Fruit fly (Drosophila melanogaster): ENCODE measurements around the gene CG5618.

DNA sequence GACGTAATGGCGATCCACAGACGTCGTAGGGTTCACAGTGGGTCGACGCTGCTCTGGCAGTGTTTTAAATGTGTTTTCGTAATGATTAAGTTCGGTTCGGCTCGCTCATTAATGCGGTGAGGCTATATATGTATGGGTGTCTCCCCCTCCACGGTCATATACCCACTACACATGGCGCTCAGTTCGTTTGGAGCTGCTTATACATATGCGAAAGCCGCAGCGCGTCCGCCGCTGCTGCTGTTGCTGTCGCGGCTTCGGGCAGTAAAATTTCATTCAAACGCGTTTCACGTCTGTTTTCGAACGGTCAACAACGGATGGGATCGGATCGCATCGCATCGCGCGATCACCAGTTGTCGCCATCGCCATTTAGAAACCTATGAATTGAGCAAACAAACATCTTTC, 32.7 kb downstream of the CG5618 start:
- TF ChIP-seq Myc (optimal IDR thresholded peaks at IDR 0.05) (no peak), insv (optimal IDR thresholded peaks at IDR 0.05) (no peak)

Data from Kc167 (cell line).